Worm (Caenorhabditis elegans) whole organism, L1 larva: ENCODE measurements around the gene K04C2.2.

ENCODE experiments used
- dpl-1 ChIP-seq, 3 experiments: fragments of 150-350 bp in 2 of 3; sonication (generic microtip) in 1 of 3; optimal IDR thresholded peaks; 2 replicates each; lab custom pipeline; 2014 to 2017; ENCODE audit warnings: missing biosample characterization in 3 of 3, missing genetic modification characterization in 3 of 3, missing genetic modification reagents in 3 of 3
- elt-3 ChIP-seq, 6 experiments: fragments of 150-350 bp in 1 of 6; sonication (generic microtip); optimal IDR thresholded peaks; 2 replicates each; lab custom pipeline; 2017 to 2018; ENCODE audit warnings: missing biosample characterization in 6 of 6, missing genetic modification characterization in 6 of 6, inconsistent platforms in 1 of 6
- jun-1 ChIP-seq: fragments of 150-350 bp; optimal IDR thresholded peaks from 2 replicates; lab custom pipeline; 2014; ENCODE audit warnings: missing biosample characterization, missing genetic modification reagents, missing genetic modification characterization
- lin-39 ChIP-seq: fragments of 150-350 bp; optimal IDR thresholded peaks from 2 replicates; lab custom pipeline; 2014; ENCODE audit warnings: missing biosample characterization, missing genetic modification reagents, missing genetic modification characterization
- lsy-2 ChIP-seq, 2 experiments: fragments of 150-350 bp; optimal IDR thresholded peaks; 2 replicates each; lab custom pipeline; 2014; ENCODE audit warnings: missing biosample characterization in 2 of 2, missing genetic modification characterization in 2 of 2
- mep-1 ChIP-seq: fragments of 150-350 bp; optimal IDR thresholded peaks from 2 replicates; lab custom pipeline; 2014; ENCODE audit warnings: missing biosample characterization, missing genetic modification characterization
- nhr-12 ChIP-seq: sonication (generic microtip); optimal IDR thresholded peaks from 2 replicates; lab custom pipeline; 2017; ENCODE audit warnings: missing biosample characterization, missing genetic modification characterization
- nhr-237 ChIP-seq: fragments of 150-350 bp; optimal IDR thresholded peaks from 2 replicates; lab custom pipeline; 2014; ENCODE audit warnings: missing biosample characterization, missing genetic modification characterization
- nhr-47 ChIP-seq: sonication (generic microtip); optimal IDR thresholded peaks from 2 replicates; lab custom pipeline; 2016; ENCODE audit warnings: mild to moderate bottlenecking, missing genetic modification characterization, moderate library complexity, missing compliant biosample characterization
- sox-4 ChIP-seq: sonication (generic microtip); optimal IDR thresholded peaks from 2 replicates; lab custom pipeline; 2016; ENCODE audit warnings: missing genetic modification characterization, missing compliant biosample characterization
- sup-37 ChIP-seq: fragments of 200-800 bp; sonication (Bioruptor generic); optimal IDR thresholded peaks from 2 replicates; lab custom pipeline; 2018; ENCODE audit warnings: mild to moderate bottlenecking, missing genetic modification characterization, missing compliant biosample characterization
- unc-62 ChIP-seq: fragments of 150-350 bp; optimal IDR thresholded peaks from 2 replicates; lab custom pipeline; 2014; ENCODE audit warnings: missing biosample characterization, missing genetic modification reagents, missing genetic modification characterization
- vab-15 ChIP-seq: sonication (generic microtip); optimal IDR thresholded peaks from 2 replicates; lab custom pipeline; 2017; ENCODE audit warnings: missing genotype, mild to moderate bottlenecking, missing genetic modification characterization, missing compliant biosample characterization
- ztf-4 ChIP-seq: fragments of 150-350 bp; optimal IDR thresholded peaks from 2 replicates; lab custom pipeline; 2014; ENCODE audit warnings: missing biosample characterization, missing genetic modification characterization

DNA sequence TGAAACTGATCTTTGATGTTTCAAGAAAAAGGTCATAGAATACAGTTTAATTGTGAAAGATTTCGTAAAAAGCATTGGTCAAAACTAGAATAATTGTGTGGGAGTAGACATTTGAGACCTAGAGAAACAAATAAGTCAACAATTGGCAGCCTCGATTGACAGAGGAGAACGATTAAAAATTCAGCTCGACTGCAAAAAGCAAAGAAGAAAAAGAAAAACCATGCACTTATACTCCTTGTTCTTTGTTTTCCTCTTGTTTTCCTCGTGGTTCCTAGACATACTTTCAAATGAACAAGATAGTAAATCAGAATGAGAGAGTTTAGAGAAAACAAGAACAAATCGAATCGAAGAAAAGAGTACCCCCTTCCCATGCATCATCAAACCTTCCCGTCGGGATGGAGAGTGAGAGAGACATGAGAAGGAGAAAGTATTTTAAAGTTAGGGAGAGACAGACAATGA, 32.2 kb upstream of the K04C2.2 start:
- no peak for TF ChIP-seq nhr-237 (tag; lab: Kevin White, UChicago)
- no peak for TF ChIP-seq nhr-12 (tag; lab: Kevin White, UChicago)
- TF ChIP-seq sox-4 = no peak
- TF ChIP-seq nhr-47 = peak; percentile 5
- no peak for TF ChIP-seq ztf-4
- peak; percentile 33 to 72 for TF ChIP-seq lsy-2 (tag; optimal IDR thresholded peaks at IDR 0.05; lab: Kevin White, UChicago)
- peak in 2 of 6 experiments; percentile 1 to 51 for TF ChIP-seq elt-3 (tag; optimal IDR thresholded peaks at IDR 0.05; lab: Kevin White, UChicago)
- peak; percentile 36 to 45 (median 40) for TF ChIP-seq dpl-1 (GFP tag; optimal IDR thresholded peaks at IDR 0.05; lab: Kevin White, UChicago)
- TF ChIP-seq vab-15 (tag; lab: Kevin White, UChicago) = no peak
- peak; percentile 76 for TF ChIP-seq mep-1 (tag; lab: Kevin White, UChicago)
- no peak for TF ChIP-seq lin-39 (tag; lab: Kevin White, UChicago)
- TF ChIP-seq jun-1 (tag; lab: Kevin White, UChicago) = no peak
- TF ChIP-seq sup-37 (GFP tag; lab: Kevin White, UChicago) = no peak
- no peak for TF ChIP-seq unc-62 (GFP tag; lab: Kevin White, UChicago)
